Fruit fly (Drosophila melanogaster) S2 (cell line): Measurements from ENCODE around the gene Edem2.
"Not testable (repeated sequence)": the region's sequence is repeated elsewhere in the genome, so short reads cannot be mapped to it uniquely, and the experiment has no call there.

ENCODE experiments used
- CG8478 ChIP-seq: fragments of >200 bp; optimal IDR thresholded peaks from 2 replicates; lab custom pipeline; 2018
- CTCF ChIP-seq, 2 experiments: fragments of >200 bp; optimal IDR thresholded peaks; 2 replicates each; lab custom pipeline; 2018

The Edem2 gene

dm6 chr2L:13179095-13179494 is 12.9 kb upstream of the Edem2 start, which contains the start of gene Alg7:
TSS of gene Alg7 (plus strand) at chr2L:13179247.
- TF ChIP-seq CG8478 (lab: Kevin White, UChicago) (no peak), CTCF (optimal IDR thresholded peaks at IDR 0.05; lab: Kevin White, UChicago) (no peak)

- no peak for TF ChIP-seq CTCF (optimal IDR thresholded peaks at IDR 0.05; lab: Kevin White, UChicago)
- no peak for TF ChIP-seq CG8478 (lab: Kevin White, UChicago)
These were observed 9.6 kb upstream of the Edem2 start, which contains the start of gene Mgat3 for dm6 chr2L:13182415-13182814. TSS of gene Mgat3 (minus strand) at chr2L:13182596.

- TF ChIP-seq CTCF (optimal IDR thresholded peaks at IDR 0.05; lab: Kevin White, UChicago) (no peak), CG8478 (lab: Kevin White, UChicago) (no peak)
These were observed 8.9 kb upstream of the Edem2 start, which contains the start of gene Rsph1 for dm6 chr2L:13183150-13183549. TSS of gene Rsph1 (plus strand) at chr2L:13183450.

- TF ChIP-seq CG8478 (lab: Kevin White, UChicago), result no peak
These were observed 1.5 kb upstream of the Edem2 start for dm6 chr2L:13190534-13190933.

- no peak for TF ChIP-seq CG8478 (lab: Kevin White, UChicago)
- no peak for TF ChIP-seq CTCF (optimal IDR thresholded peaks at IDR 0.05; lab: Kevin White, UChicago)
These were observed 836 bp upstream of the Edem2 start for dm6 chr2L:13191052-13191678.

dm6 chr2L:13195822-13196221 is 3.8 kb downstream of the Edem2 start:
- no peak for TF ChIP-seq CG8478 (lab: Kevin White, UChicago)
- no peak for TF ChIP-seq CTCF (optimal IDR thresholded peaks at IDR 0.05; lab: Kevin White, UChicago)

- no peak for TF ChIP-seq CG8478 (lab: Kevin White, UChicago)
- TF ChIP-seq CTCF (optimal IDR thresholded peaks at IDR 0.05; lab: Kevin White, UChicago), result no peak
These were observed 11.0 kb downstream of the Edem2 start, which contains the start of gene CG16972 for dm6 chr2L:13202960-13203436. TSS of gene CG16972 (minus strand) at chr2L:13203295.

dm6 chr2L:13203437-13204137 is 11.6 kb downstream of the Edem2 start, which contains the start of gene Pect:
TSS of gene Pect (plus strand) at chr2L:13203762.
- no peak for TF ChIP-seq CTCF (optimal IDR thresholded peaks at IDR 0.05; lab: Kevin White, UChicago)
- TF ChIP-seq CG8478 (lab: Kevin White, UChicago), result no peak

dm6 chr2L:13204151-13204550 is 12.2 kb downstream of the Edem2 start:
- TF ChIP-seq CTCF (optimal IDR thresholded peaks at IDR 0.05; lab: Kevin White, UChicago) (no peak), CG8478 (lab: Kevin White, UChicago) (no peak)

dm6 chr2L:13205256-13205655 is 13.3 kb downstream of the Edem2 start:
- TF ChIP-seq CTCF (optimal IDR thresholded peaks at IDR 0.05; lab: Kevin White, UChicago) (no peak), CG8478 (lab: Kevin White, UChicago) (no peak)

- TF ChIP-seq CTCF (optimal IDR thresholded peaks at IDR 0.05; lab: Kevin White, UChicago), result no peak
- TF ChIP-seq CG8478 (lab: Kevin White, UChicago), result no peak
These were observed 14.2 kb downstream of the Edem2 start for dm6 chr2L:13206077-13206668.

- no peak for TF ChIP-seq CG8478 (lab: Kevin White, UChicago)
- no peak for TF ChIP-seq CTCF (optimal IDR thresholded peaks at IDR 0.05; lab: Kevin White, UChicago)
These were observed 15.0 kb downstream of the Edem2 start for dm6 chr2L:13206857-13207463.

- TF ChIP-seq CG8478 (lab: Kevin White, UChicago); CTCF (optimal IDR thresholded peaks at IDR 0.05; lab: Kevin White, UChicago): not testable (repeated sequence)
These were observed 19.8 kb downstream of the Edem2 start, which contains the start of gene CG15482 for dm6 chr2L:13211764-13212265. TSS of gene CG15482 (minus strand) at chr2L:13211814.

dm6 chr2L:13215010-13215409 is 23.0 kb downstream of the Edem2 start, which contains the start of gene kek4:
TSS of gene kek4 (minus strand) at chr2L:13215350.
- TF ChIP-seq CG8478 (lab: Kevin White, UChicago) (no peak), CTCF (optimal IDR thresholded peaks at IDR 0.05; lab: Kevin White, UChicago) (no peak)
